Fruit fly (Drosophila melanogaster): ENCODE data around the gene Sf3a1.
A peak's percentile ranks its signal among the peaks of the same experiment; 100 is the strongest.
"Not testable (repeated sequence)": the region's sequence is repeated elsewhere in the genome, so short reads cannot be mapped to it uniquely, and the experiment has no call there.

Sf3a1 gene

DNA sequence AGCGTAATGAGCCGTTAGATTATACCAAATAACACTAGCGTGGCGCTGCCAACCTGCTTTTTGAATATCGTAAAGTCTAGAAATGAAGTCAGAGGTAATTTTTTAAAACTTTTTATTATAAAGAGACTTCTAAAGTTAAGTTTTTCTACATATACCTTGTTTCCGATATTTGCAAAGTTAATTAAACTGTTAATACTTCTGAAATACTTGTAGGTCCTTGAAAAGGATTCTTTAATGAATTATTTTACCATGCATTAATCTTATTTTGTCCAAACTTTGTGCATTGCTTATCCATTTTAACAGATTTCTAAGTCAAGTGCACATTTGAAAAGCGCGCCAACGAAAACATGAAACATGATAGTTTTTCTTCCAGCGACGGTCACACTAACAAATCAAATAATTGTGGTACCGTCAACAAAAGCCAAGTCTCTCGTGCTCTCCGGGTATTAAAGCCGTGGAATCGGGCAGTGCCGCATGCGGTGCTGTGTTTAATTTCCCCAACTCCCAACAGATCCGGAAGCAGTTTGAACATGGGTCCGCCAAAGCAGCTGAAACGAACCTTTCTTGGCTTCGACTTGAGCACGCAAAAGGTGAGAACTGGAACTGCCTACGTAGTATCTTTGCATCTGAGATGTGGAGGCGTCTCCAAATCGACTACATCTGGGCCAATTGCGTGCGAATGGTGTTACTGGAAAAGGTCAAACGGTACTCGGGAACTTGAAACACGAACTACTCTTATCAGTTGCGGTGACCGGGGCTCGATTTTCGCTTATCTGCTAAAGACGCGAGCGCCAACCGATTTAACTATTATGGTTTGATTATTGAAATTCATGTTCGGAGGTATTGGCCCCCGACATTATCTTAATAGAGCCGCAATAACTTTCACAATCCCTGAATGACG, 5.8 kb downstream of the Sf3a1 start, which contains the start of the genes EMC2A and CG3534 (continued):
- TF ChIP-seq CG4617 (GFP tag; optimal IDR thresholded peaks at IDR 0.05; ENCODE audit: borderline replicate concordance) = peak; percentile 15
- no peak; the same call in 1 of the 2 replicates for TF ChIP-seq CG4730 (GFP tag; IDR thresholded peaks at IDR 0.05)
- no peak for TF ChIP-seq Hr3 (GFP tag; optimal IDR thresholded peaks at IDR 0.05)
- TF ChIP-seq CG11695 (GFP tag; IDR thresholded peaks at IDR 0.05) = no peak
- no peak for TF ChIP-seq dysf (GFP tag; IDR thresholded peaks at IDR 0.05)
- TF ChIP-seq trem (tag; optimal IDR thresholded peaks at IDR 0.05) = peak; percentile 98
- no peak for TF ChIP-seq zf30C (GFP tag; optimal IDR thresholded peaks at IDR 0.05)
- TF ChIP-seq Mes4 (GFP tag; optimal IDR thresholded peaks at IDR 0.05) = no peak
- TF ChIP-seq HHEX (GFP tag; optimal IDR thresholded peaks at IDR 0.05) = no peak
- TF ChIP-seq B-H2 (GFP tag; optimal IDR thresholded peaks at IDR 0.05) = no peak
- no peak for TF ChIP-seq Atf-2 (GFP tag; optimal IDR thresholded peaks at IDR 0.05)
- peak; percentile 44; the same call in 1 of the 2 replicates for TF ChIP-seq Xrp1 (GFP tag; IDR thresholded peaks at IDR 0.05)
- no peak for TF ChIP-seq row (GFP tag; IDR thresholded peaks at IDR 0.05)
- TF ChIP-seq CG8290 (GFP tag; optimal IDR thresholded peaks at IDR 0.05) = peak; percentile 48
- no peak for TF ChIP-seq CG8290 (tag; optimal IDR thresholded peaks at IDR 0.05)
- TF ChIP-seq Lhr (GFP tag; optimal IDR thresholded peaks at IDR 0.05) = no peak
- peak; percentile 2 for TF ChIP-seq CG15696 (tag; optimal IDR thresholded peaks at IDR 0.05)
- no peak for TF ChIP-seq slou (GFP tag; optimal IDR thresholded peaks at IDR 0.05)
- TF ChIP-seq CG10565 (GFP tag; optimal IDR thresholded peaks at IDR 0.05) = no peak
- TF ChIP-seq CG13296 (GFP tag; optimal IDR thresholded peaks at IDR 0.05) = no peak
- no peak for TF ChIP-seq Scr (GFP tag; IDR thresholded peaks at IDR 0.05; ENCODE audit: partially characterized antibody)
- TF ChIP-seq crc (GFP tag; optimal IDR thresholded peaks at IDR 0.05) = no peak

DNA sequence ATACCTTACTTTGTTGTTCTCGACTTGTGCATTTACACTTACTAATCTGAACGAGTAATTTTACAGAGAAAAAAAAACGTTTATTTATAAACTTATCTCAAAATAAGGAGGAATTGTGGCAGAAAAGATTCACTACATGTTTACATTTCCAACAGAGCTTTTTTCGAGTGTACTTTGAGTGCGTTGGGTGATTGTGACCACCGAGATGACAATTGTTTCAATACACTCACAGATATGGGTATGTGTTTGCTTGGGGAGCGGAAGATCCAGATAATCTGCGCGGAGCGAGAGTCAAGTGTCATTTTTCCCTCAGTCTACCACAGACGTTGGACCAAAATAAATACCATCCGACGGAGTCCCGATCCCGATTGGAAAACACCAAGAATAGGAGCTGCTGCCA, 9.4 kb downstream of the Sf3a1 start, which contains the start of gene CG31274:
Gene CG31274 (plus strand): TSS at position 301 of the 400 bp plus-strand sequence.
- not testable (repeated sequence) for TF ChIP-seq Atf-2 (GFP tag; optimal IDR thresholded peaks at IDR 0.05); Eip74EF (GFP tag; optimal IDR thresholded peaks at IDR 0.05); CG3847 (GFP tag; IDR thresholded peaks at IDR 0.05)

DNA sequence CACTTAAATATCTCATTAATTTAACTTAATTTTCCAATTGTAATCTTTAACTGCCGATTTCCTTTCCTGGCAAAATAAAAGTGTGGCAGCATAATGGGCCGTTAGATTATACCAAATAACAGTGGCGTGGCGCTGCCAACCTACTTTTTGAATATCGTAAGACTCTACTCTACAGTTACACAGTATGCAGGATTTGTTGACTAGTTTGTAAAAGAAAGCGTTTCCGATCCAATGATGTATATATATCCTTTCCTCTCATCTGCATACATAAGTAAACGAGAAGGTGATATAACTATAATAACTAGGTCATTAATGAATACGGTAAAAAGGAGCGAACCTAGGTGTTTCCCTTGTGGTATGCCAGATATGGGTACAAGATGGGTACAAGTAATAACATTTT, 10.4 kb downstream of the Sf3a1 start, which contains the start of gene EMC2B:
Gene EMC2B (minus strand): TSS at position 98 of the 400 bp plus-strand sequence.
- TF ChIP-seq sc (optimal IDR thresholded peaks at IDR 0.05) (no peak), sc (GFP tag; optimal IDR thresholded peaks at IDR 0.05) (no peak), CG34224 (GFP tag; IDR thresholded peaks at IDR 0.05; ENCODE audit: partially characterized antibody) (no peak), cg (GFP tag; optimal IDR thresholded peaks at IDR 0.05) (no peak), Sox102F (GFP tag; optimal IDR thresholded peaks at IDR 0.05) (no peak), CG13624 (GFP tag; optimal IDR thresholded peaks at IDR 0.05) (peak; percentile 46), Antp (GFP tag; optimal IDR thresholded peaks at IDR 0.05) (peak; percentile 52), NK7.1 (GFP tag; optimal IDR thresholded peaks at IDR 0.05) (peak; percentile 42), HLH54F (GFP tag; optimal IDR thresholded peaks at IDR 0.05) (peak; percentile 39), sug (tag; optimal IDR thresholded peaks at IDR 0.05) (peak; percentile 33), ase (GFP tag; IDR thresholded peaks at IDR 0.05) (no peak), phol (tag; optimal IDR thresholded peaks at IDR 0.05) (peak; percentile 27), Elba2 (GFP tag; optimal IDR thresholded peaks at IDR 0.05) (peak; percentile 78), zfh2 (GFP tag; optimal IDR thresholded peaks at IDR 0.05) (peak; percentile 76), Hsf (GFP tag; optimal IDR thresholded peaks at IDR 0.05) (peak; percentile 53), BtbVII (GFP tag; optimal IDR thresholded peaks at IDR 0.05) (no peak), gce (GFP tag; IDR thresholded peaks at IDR 0.05) (no peak), lilli (GFP tag; optimal IDR thresholded peaks at IDR 0.05) (peak; percentile 63), CG11504 (tag; optimal IDR thresholded peaks at IDR 0.05) (peak; percentile 45), CG7963 (GFP tag; IDR thresholded peaks at IDR 0.05; ENCODE audit: partially characterized antibody) (no peak), CG31441 (GFP tag; IDR thresholded peaks at IDR 0.05) (no peak), ind (GFP tag; optimal IDR thresholded peaks at IDR 0.05) (peak; percentile 36), CG13775 (GFP tag; optimal IDR thresholded peaks at IDR 0.05) (peak; percentile 37), CG1603 (tag; optimal IDR thresholded peaks at IDR 0.05) (peak; percentile 70)
